Fruit fly (Drosophila melanogaster) whole organism, embryonic: ENCODE results near the gene nSMase.

Experiments
- CG1024 ChIP-seq: fragments of 200-800 bp; sonication (Bioruptor generic); IDR thresholded peaks from 2 replicates; pipeline ENCODE4 v1.3.6; 2022; ENCODE audit warnings: missing biosample characterization, missing genetic modification characterization
- CG10321 ChIP-seq: fragments of 200-800 bp; sonication (Bioruptor generic); IDR thresholded peaks from 2 replicates; pipeline ENCODE4 v1.3.6; 2022; ENCODE audit warnings: missing biosample characterization, missing genetic modification characterization
- CG10565 ChIP-seq: fragments of 200-800 bp; sonication (Bioruptor generic); optimal IDR thresholded peaks from 3 replicates; lab custom pipeline; 2016; ENCODE audit warnings: missing biosample characterization, mild to moderate bottlenecking, missing genetic modification characterization
- CG11456 ChIP-seq: fragments of 200-800 bp; sonication (Bioruptor generic); IDR thresholded peaks from 3 replicates; pipeline ENCODE4 v1.3.6; 2022; ENCODE audit warnings: missing biosample characterization, missing genetic modification characterization
- CG12769 ChIP-seq: fragments of 200-800 bp; sonication (Bioruptor generic); optimal IDR thresholded peaks from 2 replicates; lab custom pipeline; 2019; ENCODE audit warnings: missing biosample characterization, mild to moderate bottlenecking, missing genetic modification characterization, moderate library complexity
- CG15479 ChIP-seq: fragments of 200-800 bp; sonication (Bioruptor generic); optimal IDR thresholded peaks from 3 replicates; lab custom pipeline; 2019; ENCODE audit warnings: missing biosample characterization, mild to moderate bottlenecking, missing genetic modification characterization, moderate library complexity
- CG17802 ChIP-seq: fragments of 200-800 bp; sonication (Bioruptor generic); optimal IDR thresholded peaks from 2 replicates; lab custom pipeline; 2018; ENCODE audit warnings: missing biosample characterization, mild to moderate bottlenecking, missing genetic modification characterization, moderate library complexity
- CG18619 ChIP-seq: fragments of 200-800 bp; sonication (Bioruptor generic); optimal IDR thresholded peaks from 3 replicates; lab custom pipeline; 2017; ENCODE audit warnings: missing biosample characterization, mild to moderate bottlenecking, missing genetic modification characterization
- CG2202 ChIP-seq: fragments of 200-800 bp; sonication (Bioruptor generic); optimal IDR thresholded peaks from 2 replicates; lab custom pipeline; 2018; ENCODE audit warnings: missing biosample characterization, mild to moderate bottlenecking, missing genetic modification characterization
- CG2889 ChIP-seq: fragments of 200-800 bp; sonication (Bioruptor generic); IDR thresholded peaks from 3 replicates; pipeline ENCODE4 v1.3.6; 2022; ENCODE audit warnings: missing biosample characterization, missing genetic modification characterization
- CG33557 ChIP-seq: fragments of 200-800 bp; sonication (Bioruptor generic); optimal IDR thresholded peaks from 2 replicates; lab custom pipeline; 2019; ENCODE audit warnings: missing biosample characterization, mild to moderate bottlenecking, missing genetic modification characterization, moderate library complexity
- CG4617 ChIP-seq: fragments of 200-800 bp; sonication (Bioruptor generic); optimal IDR thresholded peaks from 3 replicates; lab custom pipeline; 2016; ENCODE audit warnings: missing biosample characterization, missing genetic modification characterization, borderline replicate concordance
- CG6813 ChIP-seq: fragments of 200-800 bp; sonication (Bioruptor generic); optimal IDR thresholded peaks from 2 replicates; lab custom pipeline; 2017; ENCODE audit warnings: missing biosample characterization, missing genetic modification characterization, mild to moderate bottlenecking, moderate library complexity, missing genetic modification reagents
- CG6854 ChIP-seq: fragments of 200-800 bp; sonication (Bioruptor generic); optimal IDR thresholded peaks from 3 replicates; lab custom pipeline; 2017; ENCODE audit warnings: missing biosample characterization, mild to moderate bottlenecking, missing genetic modification characterization
- CG8281 ChIP-seq: fragments of 200-800 bp; sonication (Bioruptor generic); optimal IDR thresholded peaks from 2 replicates; lab custom pipeline; 2018; ENCODE audit warnings: missing biosample characterization, mild to moderate bottlenecking, missing genetic modification characterization, moderate library complexity
- CG8359 ChIP-seq: fragments of 200-800 bp; sonication (Bioruptor generic); optimal IDR thresholded peaks from 2 replicates; lab custom pipeline; 2017; ENCODE audit warnings: missing biosample characterization, mild to moderate bottlenecking, missing genetic modification characterization, borderline replicate concordance
- CG9797 ChIP-seq: fragments of 200-800 bp; sonication (Bioruptor generic); optimal IDR thresholded peaks from 3 replicates; lab custom pipeline; 2018; ENCODE audit warnings: missing biosample characterization, mild to moderate bottlenecking, missing genetic modification characterization
- Camta ChIP-seq: fragments of 200-800 bp; sonication (Bioruptor generic); optimal IDR thresholded peaks from 2 replicates; lab custom pipeline; 2016; ENCODE audit warnings: missing biosample characterization, missing genetic modification characterization
- CkIIα-i1 ChIP-seq: fragments of 200-800 bp; sonication (Bioruptor generic); IDR thresholded peaks from 2 replicates; pipeline ENCODE4 v1.3.6; 2022; ENCODE audit warnings: missing biosample characterization, missing genetic modification characterization
- D ChIP-seq, 2 experiments: fragments of 200-800 bp in 1 of 2; fragments of >200 bp in 1 of 2; sonication (Bioruptor generic) in 1 of 2; optimal IDR thresholded peaks; 2 replicates in 1 of 2; 3 replicates in 1 of 2; lab custom pipeline; 2017; ENCODE audit warnings: mild to moderate bottlenecking in 1 of 2, missing biosample characterization in 1 of 2, missing genetic modification characterization in 1 of 2, missing genetic modification reagents in 1 of 2
- D19A ChIP-seq: fragments of 200-800 bp; optimal IDR thresholded peaks from 3 replicates; lab custom pipeline; 2019; ENCODE audit warnings: missing biosample characterization, mild to moderate bottlenecking, missing genetic modification characterization, moderate library complexity
- Doc3 ChIP-seq: fragments of 200-800 bp; sonication (Bioruptor generic); IDR thresholded peaks from 3 replicates; pipeline ENCODE4 v1.3.6; 2022; ENCODE audit warnings: missing biosample characterization, missing genetic modification characterization; ENCODE audit not compliant: partially characterized antibody
- E2f2 ChIP-seq: fragments of 200-800 bp; sonication (Bioruptor generic); IDR thresholded peaks from 2 replicates; pipeline ENCODE4 v1.3.6; 2022; ENCODE audit warnings: missing biosample characterization, missing genetic modification characterization
- ERR ChIP-seq: fragments of 200-800 bp; sonication (Bioruptor generic); optimal IDR thresholded peaks from 2 replicates; lab custom pipeline; 2016; ENCODE audit warnings: missing biosample characterization, missing genetic modification characterization
- Elba2 ChIP-seq: fragments of 200-800 bp; sonication (Bioruptor generic); optimal IDR thresholded peaks from 3 replicates; lab custom pipeline; 2016; ENCODE audit warnings: missing biosample characterization, missing genetic modification characterization
- HLHmδ ChIP-seq: fragments of 200-800 bp; sonication (Bioruptor generic); optimal IDR thresholded peaks from 2 replicates; lab custom pipeline; 2018; ENCODE audit warnings: missing biosample characterization, mild to moderate bottlenecking, missing genetic modification characterization, moderate library complexity
- Hr3 ChIP-seq: fragments of 200-800 bp; sonication (Bioruptor generic); optimal IDR thresholded peaks from 3 replicates; lab custom pipeline; 2016; ENCODE audit warnings: missing biosample characterization, missing genetic modification characterization
- Hr78 ChIP-seq, 2 experiments: fragments of 200-800 bp in 1 of 2; fragments of >200 bp in 1 of 2; sonication (Bioruptor generic) in 1 of 2; optimal IDR thresholded peaks; 2 replicates each; lab custom pipeline; 2017 to 2019; ENCODE audit warnings: missing biosample characterization in 2 of 2, missing genetic modification characterization in 2 of 2, mild to moderate bottlenecking in 1 of 2, moderate library complexity in 1 of 2
- MTF-1 ChIP-seq: fragments of 200-800 bp; sonication (Bioruptor generic); optimal IDR thresholded peaks from 2 replicates; lab custom pipeline; 2018; ENCODE audit warnings: missing biosample characterization, mild to moderate bottlenecking, missing genetic modification characterization, borderline replicate concordance
- Opbp ChIP-seq: fragments of 200-800 bp; sonication (Bioruptor generic); IDR thresholded peaks from 3 replicates; pipeline ENCODE4 v1.3.6; 2022; ENCODE audit warnings: missing biosample characterization, missing genetic modification characterization; ENCODE audit not compliant: partially characterized antibody
- Poxn ChIP-seq: fragments of 200-800 bp; sonication (Bioruptor generic); IDR thresholded peaks from 2 replicates; pipeline ENCODE4 v1.3.6; 2022; ENCODE audit warnings: missing biosample characterization, missing genetic modification characterization
- Side ChIP-seq: fragments of 200-800 bp; sonication (Bioruptor generic); optimal IDR thresholded peaks from 2 replicates; lab custom pipeline; 2016; ENCODE audit warnings: missing biosample characterization, missing genetic modification characterization
- Six4 ChIP-seq: fragments of 200-800 bp; sonication (Bioruptor generic); optimal IDR thresholded peaks from 2 replicates; lab custom pipeline; 2016; ENCODE audit warnings: missing biosample characterization, missing genetic modification characterization
- Sry-β ChIP-seq: fragments of 200-800 bp; sonication (Bioruptor generic); optimal IDR thresholded peaks from 2 replicates; lab custom pipeline; 2018; ENCODE audit warnings: missing biosample characterization, mild to moderate bottlenecking, missing genetic modification characterization, moderate library complexity
- Trl ChIP-seq, 3 experiments: fragments of >200 bp in 2 of 3; fragments of 200-800 bp in 1 of 3; sonication (Bioruptor generic) in 1 of 3; optimal IDR thresholded peaks; 2 replicates in 1 of 3; 3 replicates in 2 of 3; lab custom pipeline; 2016 to 2017; ENCODE audit warnings: missing biosample characterization in 1 of 3, missing genetic modification characterization in 1 of 3
- dysf ChIP-seq: fragments of 200-800 bp; sonication (Bioruptor generic); IDR thresholded peaks from 3 replicates; pipeline ENCODE4 v1.3.6; 2022; ENCODE audit warnings: missing biosample characterization, missing genetic modification characterization
- eyg ChIP-seq: fragments of 200-800 bp; sonication (Bioruptor generic); optimal IDR thresholded peaks from 3 replicates; lab custom pipeline; 2016; ENCODE audit warnings: missing biosample characterization, missing genetic modification characterization
- gro ChIP-seq: fragments of 200-800 bp; sonication (Bioruptor generic); optimal IDR thresholded peaks from 2 replicates; lab custom pipeline; 2016; ENCODE audit warnings: missing biosample characterization, missing genetic modification characterization
- insv ChIP-seq, 2 experiments: fragments of 200-800 bp; sonication (Bioruptor generic); optimal IDR thresholded peaks; 3 replicates each; lab custom pipeline; 2016 to 2018; ENCODE audit warnings: missing biosample characterization in 2 of 2, missing genetic modification characterization in 2 of 2
- pfk ChIP-seq: fragments of 200-800 bp; sonication (Bioruptor generic); optimal IDR thresholded peaks from 2 replicates; lab custom pipeline; 2018; ENCODE audit warnings: missing biosample characterization, mild to moderate bottlenecking, missing genetic modification characterization, moderate library complexity
- pho ChIP-seq: fragments of 200-800 bp; sonication (Bioruptor generic); optimal IDR thresholded peaks from 2 replicates; lab custom pipeline; 2016; ENCODE audit warnings: missing biosample characterization, missing genetic modification characterization
- psq ChIP-seq: fragments of 200-800 bp; sonication (Bioruptor generic); optimal IDR thresholded peaks from 2 replicates; lab custom pipeline; 2017; ENCODE audit warnings: missing biosample characterization, missing genetic modification characterization
- repo ChIP-seq: fragments of 200-800 bp; sonication (Bioruptor generic); optimal IDR thresholded peaks from 2 replicates; lab custom pipeline; 2016; ENCODE audit warnings: missing biosample characterization, missing genetic modification characterization
- sim ChIP-seq: fragments of 200-800 bp; sonication (Bioruptor generic); IDR thresholded peaks from 2 replicates; pipeline ENCODE4 v1.3.6; 2022; ENCODE audit warnings: missing biosample characterization, missing genetic modification characterization
- sima ChIP-seq: fragments of 200-800 bp; sonication (Bioruptor generic); optimal IDR thresholded peaks from 2 replicates; lab custom pipeline; 2016; ENCODE audit warnings: missing biosample characterization, missing genetic modification characterization
- usp ChIP-seq: fragments of >200 bp; optimal IDR thresholded peaks from 2 replicates; lab custom pipeline; 2017; ENCODE audit warnings: missing biosample characterization, missing genetic modification characterization
- z ChIP-seq: fragments of 200-800 bp; sonication (Bioruptor generic); IDR thresholded peaks from 3 replicates; pipeline ENCODE4 v1.3.6; 2022; ENCODE audit warnings: missing biosample characterization, missing genetic modification characterization

nSMase gene

DNA sequence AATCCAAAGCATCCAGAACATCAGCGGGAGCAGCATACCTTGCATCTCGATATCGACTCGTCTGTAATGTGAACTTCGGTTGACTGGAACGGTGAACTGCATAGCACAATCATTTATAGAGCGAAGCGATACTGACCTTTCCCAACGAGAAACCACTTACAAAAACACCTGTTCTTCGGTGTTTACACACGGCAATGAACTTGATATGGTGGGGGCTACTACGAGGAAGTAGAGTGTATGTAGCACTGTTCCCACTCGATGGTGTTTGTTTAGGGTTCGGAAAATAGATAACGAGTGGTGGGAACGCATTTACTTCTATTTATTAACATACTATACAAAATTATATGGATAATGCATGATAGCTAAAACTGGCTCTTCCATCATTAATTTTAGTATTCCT is 10.1 kb upstream of the nSMase start, which contains the start of the genes CG32269 and CG32270 (continued):
- no peak for TF ChIP-seq CG1024 (GFP tag; lab: Robert Waterston, UW)
- no peak for TF ChIP-seq Trl (optimal IDR thresholded peaks at IDR 0.05; lab: Kevin White, UChicago)
- TF ChIP-seq Trl (GFP tag; optimal IDR thresholded peaks at IDR 0.05; lab: Kevin White, UChicago): peak; percentile 0
- TF ChIP-seq CG33557 (GFP tag; lab: Kevin White, UChicago): no peak
- TF ChIP-seq CG6813 (GFP tag; lab: Kevin White, UChicago): peak; percentile 18
- TF ChIP-seq Hr78 (GFP tag; optimal IDR thresholded peaks at IDR 0.05; lab: Kevin White, UChicago): no peak
- no peak for TF ChIP-seq z (GFP tag; lab: Robert Waterston, UW)
- TF ChIP-seq CG15479: no peak
- no peak for TF ChIP-seq Six4 (GFP tag; lab: Kevin White, UChicago)
- no peak for TF ChIP-seq sim (GFP tag; lab: Robert Waterston, UW)
- peak; percentile 0 for TF ChIP-seq MTF-1 (GFP tag; lab: Kevin White, UChicago)
- no peak for TF ChIP-seq CG6854 (GFP tag; lab: Kevin White, UChicago)
- no peak for TF ChIP-seq CG10565 (GFP tag; lab: Kevin White, UChicago)
- TF ChIP-seq HLHmδ: peak; percentile 30
- no peak for TF ChIP-seq Elba2 (GFP tag; lab: Kevin White, UChicago)
- TF ChIP-seq CG10321 (GFP tag; lab: Robert Waterston, UW): no peak
- no peak for TF ChIP-seq CkIIα-i1 (GFP tag; lab: Robert Waterston, UW)
- TF ChIP-seq CG4617 (GFP tag; lab: Kevin White, UChicago): no peak
- no peak for TF ChIP-seq pho (GFP tag; lab: Kevin White, UChicago)
- TF ChIP-seq CG18619 (GFP tag; lab: Kevin White, UChicago): peak; percentile 3
- TF ChIP-seq Side (GFP tag; lab: Kevin White, UChicago): no peak
- no peak for TF ChIP-seq eyg (GFP tag; lab: Kevin White, UChicago)
- TF ChIP-seq CG8281 (tag; lab: Kevin White, UChicago): no peak
- TF ChIP-seq CG12769 (tag; lab: Kevin White, UChicago): no peak
- TF ChIP-seq pfk: no peak
- TF ChIP-seq dysf: no peak
- no peak for TF ChIP-seq usp

- peak; percentile 99 for TF ChIP-seq Opbp (GFP tag; lab: Robert Waterston, UW)
- TF ChIP-seq ERR (GFP tag; lab: Kevin White, UChicago): peak; percentile 60
- peak; percentile 59 for TF ChIP-seq D19A
- no peak for TF ChIP-seq usp
- TF ChIP-seq Poxn (GFP tag; lab: Robert Waterston, UW): peak; percentile 56; the same call in 1 of the 2 replicates
- TF ChIP-seq CG8359 (GFP tag; lab: Kevin White, UChicago): peak; percentile 86
- TF ChIP-seq Camta (GFP tag; lab: Kevin White, UChicago): peak; percentile 91
- peak; percentile 82 for TF ChIP-seq Hr3 (GFP tag; lab: Kevin White, UChicago)
- peak in 1 of 2 experiments; percentile 77 for TF ChIP-seq insv (GFP tag; optimal IDR thresholded peaks at IDR 0.05; lab: Kevin White, UChicago)
- peak; percentile 85 for TF ChIP-seq CG2202 (tag; lab: Kevin White, UChicago)
- TF ChIP-seq CG11456 (GFP tag; lab: Robert Waterston, UW): peak; percentile 95
- peak; percentile 61; the same call in 2 of the 3 replicates for TF ChIP-seq CG2889 (GFP tag; lab: Robert Waterston, UW)
- TF ChIP-seq E2f2 (GFP tag; lab: Robert Waterston, UW): peak; percentile 73
- TF ChIP-seq CG17802 (tag; lab: Kevin White, UChicago): peak; percentile 89
- peak; percentile 62 for TF ChIP-seq Elba2 (GFP tag; lab: Kevin White, UChicago)
- TF ChIP-seq Sry-β (GFP tag; lab: Kevin White, UChicago): peak; percentile 66
- peak; percentile 92 for TF ChIP-seq repo (GFP tag; lab: Kevin White, UChicago)
- TF ChIP-seq sima: peak; percentile 46
- TF ChIP-seq D (optimal IDR thresholded peaks at IDR 0.05; lab: Kevin White, UChicago): no peak
- TF ChIP-seq D (GFP tag; optimal IDR thresholded peaks at IDR 0.05; lab: Kevin White, UChicago): peak; percentile 90
- TF ChIP-seq gro (GFP tag; lab: Kevin White, UChicago): peak; percentile 84
- TF ChIP-seq Doc3 (GFP tag; lab: Robert Waterston, UW): peak; percentile 81
- TF ChIP-seq psq (GFP tag; lab: Kevin White, UChicago): peak; percentile 70
- peak; percentile 71 for TF ChIP-seq CG9797 (GFP tag; lab: Kevin White, UChicago)
Measured at dm6 chr3L:3222643-3223389, 3.9 kb downstream of the nSMase start, which contains the start of the genes RpL28 and eIF1. Gene RpL28, minus strand, starts transcription at chr3L:3222960. Gene eIF1, plus strand, starts transcription at chr3L:3223341.
